Worm (Caenorhabditis elegans) whole organism, L2 larva: ENCODE results near the gene cdh-7.

Experiments used
- C34F6.9 ChIP-seq: fragments of 150-350 bp; optimal IDR thresholded peaks from 2 replicates; lab custom pipeline; 2014; ENCODE audit warnings: missing biosample characterization, missing genetic modification characterization
- F13H6.1 ChIP-seq: sonication (generic microtip); optimal IDR thresholded peaks from 2 replicates; lab custom pipeline; 2016; ENCODE audit warnings: missing genetic modification characterization, missing compliant biosample characterization
- R02D3.7 ChIP-seq: fragments of 150-350 bp; optimal IDR thresholded peaks from 2 replicates; lab custom pipeline; 2014; ENCODE audit warnings: missing biosample characterization, missing genetic modification characterization
- ZK546.5 ChIP-seq: sonication (generic microtip); optimal IDR thresholded peaks from 2 replicates; lab custom pipeline; 2017; ENCODE audit warnings: missing biosample characterization, missing genetic modification characterization
- aly-2 ChIP-seq: fragments of 150-350 bp; optimal IDR thresholded peaks from 2 replicates; lab custom pipeline; 2014; ENCODE audit warnings: missing biosample characterization, missing genetic modification characterization
- blmp-1 ChIP-seq: sonication (generic microtip); optimal IDR thresholded peaks from 2 replicates; lab custom pipeline; 2017; ENCODE audit warnings: missing genetic modification characterization, mild to moderate bottlenecking, missing compliant biosample characterization, antibody characterized with exemption, moderate library complexity; ENCODE audit not compliant: insufficient read depth
- ceh-16 ChIP-seq: fragments of 150-350 bp; optimal IDR thresholded peaks from 2 replicates; lab custom pipeline; 2014; ENCODE audit warnings: missing biosample characterization, missing genetic modification characterization
- crh-2 ChIP-seq: sonication (generic microtip); optimal IDR thresholded peaks from 2 replicates; lab custom pipeline; 2017; ENCODE audit warnings: missing biosample characterization, missing genetic modification characterization
- dmd-4 ChIP-seq: sonication (generic microtip); optimal IDR thresholded peaks from 2 replicates; lab custom pipeline; 2017; ENCODE audit warnings: missing biosample characterization, missing genetic modification characterization
- egl-27 ChIP-seq: sonication (generic microtip); optimal IDR thresholded peaks from 3 replicates; lab custom pipeline; 2017; ENCODE audit warnings: missing biosample characterization, missing genetic modification reagents, missing genetic modification characterization
- elt-1 ChIP-seq: fragments of 150-350 bp; optimal IDR thresholded peaks from 2 replicates; lab custom pipeline; 2014; ENCODE audit warnings: missing biosample characterization, missing genetic modification characterization
- elt-3 ChIP-seq: sonication (generic microtip); optimal IDR thresholded peaks from 2 replicates; lab custom pipeline; 2017; ENCODE audit warnings: missing biosample characterization, missing genetic modification characterization
- fos-1 ChIP-seq: fragments of 150-350 bp; optimal IDR thresholded peaks from 2 replicates; lab custom pipeline; 2014; ENCODE audit warnings: missing biosample characterization, missing genetic modification characterization
- lin-11 ChIP-seq: fragments of 150-350 bp; sonication (generic microtip); optimal IDR thresholded peaks from 2 replicates; lab custom pipeline; 2014; ENCODE audit warnings: missing biosample characterization, missing genetic modification characterization, inconsistent platforms, mixed read lengths
- lin-13 ChIP-seq: fragments of 150-350 bp; optimal IDR thresholded peaks from 2 replicates; lab custom pipeline; 2014; ENCODE audit warnings: missing biosample characterization, missing genetic modification reagents, missing genetic modification characterization
- lin-39 ChIP-seq: fragments of 150-350 bp; optimal IDR thresholded peaks from 2 replicates; lab custom pipeline; 2014; ENCODE audit warnings: missing biosample characterization, missing genetic modification reagents, missing genetic modification characterization
- mbf-1 ChIP-seq: sonication (generic microtip); optimal IDR thresholded peaks from 2 replicates; lab custom pipeline; 2017; ENCODE audit warnings: missing biosample characterization, missing genetic modification characterization
- mdl-1 ChIP-seq, 2 experiments: fragments of 150-350 bp in 1 of 2; sonication (generic microtip) in 1 of 2; optimal IDR thresholded peaks; 2 replicates each; lab custom pipeline; 2017; ENCODE audit warnings: missing biosample characterization in 2 of 2, missing genetic modification characterization in 2 of 2
- nhr-11 ChIP-seq: fragments of 150-350 bp; optimal IDR thresholded peaks from 2 replicates; lab custom pipeline; 2014; ENCODE audit warnings: missing biosample characterization, missing genetic modification characterization
- nhr-12 ChIP-seq: fragments of 150-350 bp; optimal IDR thresholded peaks from 2 replicates; lab custom pipeline; 2014; ENCODE audit warnings: missing biosample characterization, missing genetic modification characterization
- nhr-21 ChIP-seq: fragments of 150-350 bp; optimal IDR thresholded peaks from 2 replicates; lab custom pipeline; 2014; ENCODE audit warnings: missing biosample characterization, missing genetic modification characterization
- nhr-23 ChIP-seq: fragments of 150-350 bp; optimal IDR thresholded peaks from 2 replicates; lab custom pipeline; 2014; ENCODE audit warnings: missing biosample characterization, missing genetic modification reagents, missing genetic modification characterization
- nhr-237 ChIP-seq: fragments of 150-350 bp; optimal IDR thresholded peaks from 2 replicates; lab custom pipeline; 2014; ENCODE audit warnings: missing biosample characterization, missing genetic modification characterization
- nhr-25 ChIP-seq: fragments of 150-350 bp; sonication (generic microtip); optimal IDR thresholded peaks from 3 replicates; lab custom pipeline; 2014; ENCODE audit warnings: missing biosample characterization, missing genetic modification characterization
- nhr-77 ChIP-seq: fragments of 150-350 bp; optimal IDR thresholded peaks from 2 replicates; lab custom pipeline; 2014; ENCODE audit warnings: missing biosample characterization, missing genetic modification characterization
- skn-1 ChIP-seq: sonication (generic microtip); optimal IDR thresholded peaks from 2 replicates; lab custom pipeline; 2017; ENCODE audit warnings: missing biosample characterization, missing genetic modification characterization
- sma-3 ChIP-seq: sonication (generic microtip); optimal IDR thresholded peaks from 2 replicates; lab custom pipeline; 2016; ENCODE audit warnings: missing genetic modification reagents, missing genetic modification characterization, missing compliant biosample characterization
- sma-9 ChIP-seq, 2 experiments: fragments of 150-350 bp in 1 of 2; sonication (generic microtip) in 1 of 2; optimal IDR thresholded peaks; 2 replicates each; lab custom pipeline; 2014 to 2016; ENCODE audit warnings: missing genetic modification characterization in 2 of 2, mild to moderate bottlenecking in 1 of 2, missing biosample characterization in 1 of 2, missing compliant biosample characterization in 1 of 2, missing genetic modification reagents in 1 of 2, moderate library complexity in 1 of 2
- snpc-4 ChIP-seq: fragments of 150-350 bp; optimal IDR thresholded peaks from 2 replicates; lab custom pipeline; 2014; ENCODE audit warnings: missing biosample characterization, missing genetic modification characterization
- unc-39 ChIP-seq: fragments of 150-350 bp; optimal IDR thresholded peaks from 2 replicates; lab custom pipeline; 2014; ENCODE audit warnings: missing biosample characterization, missing genetic modification characterization
- unc-55 ChIP-seq: fragments of 150-350 bp; sonication (generic microtip); optimal IDR thresholded peaks from 3 replicates; lab custom pipeline; 2014; ENCODE audit warnings: missing biosample characterization, missing genetic modification reagents, missing genetic modification characterization
- unc-62 ChIP-seq: fragments of 150-350 bp; optimal IDR thresholded peaks from 2 replicates; lab custom pipeline; 2014; ENCODE audit warnings: missing biosample characterization, missing genetic modification reagents, missing genetic modification characterization
- zag-1 ChIP-seq: fragments of 150-350 bp; optimal IDR thresholded peaks from 2 replicates; lab custom pipeline; 2014; ENCODE audit warnings: missing biosample characterization, missing genetic modification characterization
- ztf-1 ChIP-seq: fragments of 200-800 bp; sonication (Bioruptor generic); conservative IDR thresholded peaks from 2 replicates; pipeline ENCODE4 v1.3.6; 2022; ENCODE audit warnings: missing genetic modification characterization, missing compliant biosample characterization
- ztf-11 ChIP-seq: sonication (generic microtip); optimal IDR thresholded peaks from 2 replicates; lab custom pipeline; 2017; ENCODE audit warnings: missing biosample characterization, missing genetic modification characterization
- ztf-4 ChIP-seq: fragments of 150-350 bp; optimal IDR thresholded peaks from 2 replicates; lab custom pipeline; 2014; ENCODE audit warnings: missing biosample characterization, missing genetic modification characterization

cdh-7 gene

DNA sequence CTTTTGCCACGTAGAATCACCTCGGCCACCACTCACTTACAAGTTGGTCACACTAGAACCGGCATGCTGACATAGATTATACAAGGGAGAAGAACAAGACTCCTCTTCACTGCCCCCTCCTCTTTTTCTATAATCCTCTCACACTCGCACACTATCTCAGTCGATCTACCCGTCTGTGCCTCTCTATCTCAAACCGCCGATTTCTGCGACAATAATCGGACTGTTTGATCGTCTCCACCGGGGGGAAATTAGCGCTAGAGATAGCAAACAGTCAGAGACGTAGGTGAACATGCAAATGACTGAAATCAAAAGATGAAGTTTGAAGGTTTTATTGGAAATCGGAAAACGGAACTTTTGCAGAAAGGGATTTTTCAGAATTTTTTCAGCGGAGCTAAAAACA, 20.6 kb upstream of the cdh-7 start (continued):
- no peak for TF ChIP-seq dmd-4 (tag; lab: Kevin White, UChicago)
- no peak for TF ChIP-seq lin-11 (tag; lab: Kevin White, UChicago)
- peak; percentile 39 for TF ChIP-seq egl-27 (tag; lab: Kevin White, UChicago)
- peak in 1 of 2 experiments; percentile 15 for TF ChIP-seq mdl-1 (tag; optimal IDR thresholded peaks at IDR 0.05; lab: Kevin White, UChicago)
- TF ChIP-seq sma-3 (GFP tag; lab: Kevin White, UChicago), result peak; percentile 71
- peak; percentile 51 for TF ChIP-seq nhr-77
- TF ChIP-seq nhr-12 (tag; lab: Kevin White, UChicago), result no peak
- TF ChIP-seq nhr-23 (tag; lab: Kevin White, UChicago), result no peak
- TF ChIP-seq ztf-11 (tag; lab: Kevin White, UChicago), result no peak

DNA sequence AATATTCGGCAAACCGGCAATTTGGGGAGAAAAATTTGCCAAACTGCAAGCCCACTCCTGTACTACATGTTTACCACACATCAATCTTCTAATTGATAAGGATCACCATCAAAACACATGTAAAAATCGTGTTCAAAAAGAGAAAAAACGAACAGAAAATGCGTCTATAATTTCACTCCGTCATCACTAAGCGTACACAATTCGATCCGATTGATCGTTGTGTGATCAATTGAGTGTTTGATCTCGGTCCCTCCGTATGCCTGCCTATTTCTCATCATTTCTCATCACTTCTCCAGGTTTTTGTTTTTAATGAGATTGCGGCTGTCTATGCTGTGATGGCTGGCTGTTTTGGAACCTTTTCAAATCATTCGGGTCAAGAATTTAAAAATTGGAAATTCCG, 17.6 kb upstream of the cdh-7 start:
- TF ChIP-seq skn-1, result no peak
- TF ChIP-seq sma-9 (GFP tag; optimal IDR thresholded peaks at IDR 0.05; lab: Kevin White, UChicago), result peak; percentile 36
- TF ChIP-seq sma-9 (tag; optimal IDR thresholded peaks at IDR 0.05; lab: Kevin White, UChicago), result no peak
- no peak for TF ChIP-seq elt-3 (tag; lab: Kevin White, UChicago)
- TF ChIP-seq nhr-21 (tag; lab: Kevin White, UChicago), result peak; percentile 68
- no peak for TF ChIP-seq lin-39 (tag; lab: Kevin White, UChicago)
- no peak for TF ChIP-seq ztf-1 (GFP tag; lab: Robert Waterston, UW)
- no peak for TF ChIP-seq ztf-4
- no peak for TF ChIP-seq nhr-237 (tag; lab: Kevin White, UChicago)
- TF ChIP-seq lin-13 (GFP tag; lab: Kevin White, UChicago), result no peak
- TF ChIP-seq ztf-11 (tag; lab: Kevin White, UChicago), result no peak
- TF ChIP-seq unc-55 (GFP tag; lab: Kevin White, UChicago), result no peak
- TF ChIP-seq mbf-1 (tag; lab: Kevin White, UChicago), result no peak
- no peak for TF ChIP-seq ceh-16 (tag; lab: Kevin White, UChicago)
- no peak for TF ChIP-seq unc-39 (tag; lab: Kevin White, UChicago)
- peak; percentile 1 for TF ChIP-seq fos-1 (tag; lab: Kevin White, UChicago)
- TF ChIP-seq unc-62 (GFP tag; lab: Kevin White, UChicago), result no peak
- TF ChIP-seq nhr-11, result no peak

DNA sequence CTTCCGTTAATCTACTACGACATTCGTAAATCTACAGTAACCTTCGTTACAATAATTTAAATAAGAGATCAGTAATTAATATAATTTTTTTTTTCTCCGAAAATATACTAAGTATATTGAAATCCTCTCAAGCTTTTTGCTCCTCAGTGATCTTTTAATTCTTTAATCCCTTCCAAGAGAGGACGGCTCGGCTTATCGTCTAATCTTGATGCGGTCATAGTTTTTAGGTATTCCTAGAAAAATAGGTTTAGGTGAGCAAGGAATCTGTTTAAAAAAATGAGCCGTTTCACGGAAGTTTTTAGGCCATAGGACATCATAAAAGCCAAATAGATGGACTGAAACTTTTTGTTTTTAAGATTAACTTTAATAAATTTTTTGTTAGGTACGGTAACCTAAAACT, 11.0 kb upstream of the cdh-7 start:
- TF ChIP-seq unc-62 (GFP tag; lab: Kevin White, UChicago), result no peak
- TF ChIP-seq lin-13 (GFP tag; lab: Kevin White, UChicago), result no peak

ce11 chrII:14838596-14839215, 4.3 kb upstream of the cdh-7 start:
- TF ChIP-seq unc-55 (GFP tag; lab: Kevin White, UChicago), result no peak
- TF ChIP-seq snpc-4 (tag; lab: Kevin White, UChicago), result peak; percentile 51
- peak; percentile 80 for TF ChIP-seq sma-9 (GFP tag; optimal IDR thresholded peaks at IDR 0.05; lab: Kevin White, UChicago)
- TF ChIP-seq sma-9 (tag; optimal IDR thresholded peaks at IDR 0.05; lab: Kevin White, UChicago), result no peak
- peak; percentile 33 for TF ChIP-seq nhr-25 (tag; lab: Kevin White, UChicago)
- TF ChIP-seq elt-1, result no peak
- no peak for TF ChIP-seq R02D3.7 (tag; lab: Kevin White, UChicago)
- no peak for TF ChIP-seq blmp-1 (tag; lab: Kevin White, UChicago)
- TF ChIP-seq crh-2 (tag; lab: Kevin White, UChicago), result no peak
- no peak for TF ChIP-seq nhr-12 (tag; lab: Kevin White, UChicago)
- peak; percentile 16 for TF ChIP-seq sma-3 (GFP tag; lab: Kevin White, UChicago)
- no peak for TF ChIP-seq ztf-1 (GFP tag; lab: Robert Waterston, UW)
- TF ChIP-seq C34F6.9 (tag; lab: Kevin White, UChicago), result no peak
- no peak for TF ChIP-seq lin-11 (tag; lab: Kevin White, UChicago)
- no peak for TF ChIP-seq unc-62 (GFP tag; lab: Kevin White, UChicago)
- peak; percentile 72 for TF ChIP-seq nhr-21 (tag; lab: Kevin White, UChicago)
- no peak for TF ChIP-seq nhr-77
- TF ChIP-seq fos-1 (tag; lab: Kevin White, UChicago), result peak; percentile 39
- no peak for TF ChIP-seq aly-2 (tag; lab: Kevin White, UChicago)
- no peak for TF ChIP-seq lin-13 (GFP tag; lab: Kevin White, UChicago)
- no peak for TF ChIP-seq F13H6.1
- TF ChIP-seq mbf-1 (tag; lab: Kevin White, UChicago), result no peak
- TF ChIP-seq mdl-1 (tag; optimal IDR thresholded peaks at IDR 0.05; lab: Kevin White, UChicago), result no peak
- TF ChIP-seq ZK546.5 (tag; lab: Kevin White, UChicago), result no peak
- TF ChIP-seq zag-1 (tag; lab: Kevin White, UChicago), result no peak
- no peak for TF ChIP-seq unc-39 (tag; lab: Kevin White, UChicago)
